Fruit fly (Drosophila melanogaster): ENCODE results near the gene scrib.

The scrib gene

DNA sequence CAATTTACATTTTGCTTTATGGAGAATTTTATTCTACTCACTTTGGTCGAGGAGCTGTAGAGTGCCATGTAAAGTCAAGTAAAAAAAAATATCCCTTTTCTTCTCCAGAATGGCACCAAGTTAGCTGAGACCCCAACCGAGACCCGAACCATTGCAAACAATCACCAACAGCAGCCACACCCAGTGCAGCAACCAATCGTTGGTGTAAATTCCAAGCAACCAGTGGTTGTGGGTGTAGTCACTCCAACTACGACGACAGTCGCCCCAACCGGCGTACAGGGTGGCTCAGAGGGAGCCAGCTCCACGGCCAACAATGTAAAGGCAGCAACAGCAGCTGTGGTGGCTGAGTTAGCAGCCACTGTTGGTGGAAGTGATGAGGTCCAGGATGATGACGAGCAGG lies 30.7 kb downstream of the scrib start:
- no peak for TF ChIP-seq noc (tag; optimal IDR thresholded peaks at IDR 0.05)

dm6 chr3R:26568137-26568727 lies 32.1 kb downstream of the scrib start:
- peak; percentile 50 for TF ChIP-seq noc (tag; optimal IDR thresholded peaks at IDR 0.05)

DNA sequence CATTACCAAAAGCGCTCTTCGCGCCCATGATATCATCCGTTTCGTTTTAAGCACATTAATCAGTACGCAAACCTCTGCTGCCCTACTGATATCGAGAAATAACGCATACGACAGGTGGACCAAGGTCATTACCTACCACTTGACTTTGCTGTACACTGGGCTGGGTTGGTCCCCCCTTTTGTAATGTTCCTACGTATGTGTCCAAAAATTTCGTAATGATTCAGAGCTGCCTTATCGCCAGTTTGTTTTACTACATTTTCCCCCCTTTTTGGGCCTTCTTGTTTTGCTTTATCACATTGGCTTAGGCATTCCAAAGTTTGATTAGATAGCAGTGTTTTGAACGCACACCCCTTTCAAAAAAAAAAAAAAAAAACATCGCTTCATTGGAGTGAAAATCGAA lies 34.3 kb downstream of the scrib start:
- TF ChIP-seq noc (tag; optimal IDR thresholded peaks at IDR 0.05) = no peak

dm6 chr3R:26588158-26588584 lies 52.0 kb downstream of the scrib start:
- TF ChIP-seq noc (tag; optimal IDR thresholded peaks at IDR 0.05) = no peak

dm6 chr3R:26593847-26594542 lies 57.8 kb downstream of the scrib start:
- TF ChIP-seq noc (tag; optimal IDR thresholded peaks at IDR 0.05) = no peak

- no peak for TF ChIP-seq noc (tag; optimal IDR thresholded peaks at IDR 0.05)
These were observed 70.3 kb downstream of the scrib start for dm6 chr3R:26606498-26606897.

dm6 chr3R:26615428-26615827 lies 79.3 kb downstream of the scrib start:
- TF ChIP-seq noc (tag; optimal IDR thresholded peaks at IDR 0.05) = no peak

dm6 chr3R:26618818-26619217 lies 82.7 kb downstream of the scrib start, which contains the start of gene TwdlM:
TSS of gene TwdlM (plus strand) at chr3R:26619118.
- TF ChIP-seq noc (tag; optimal IDR thresholded peaks at IDR 0.05) = no peak

DNA sequence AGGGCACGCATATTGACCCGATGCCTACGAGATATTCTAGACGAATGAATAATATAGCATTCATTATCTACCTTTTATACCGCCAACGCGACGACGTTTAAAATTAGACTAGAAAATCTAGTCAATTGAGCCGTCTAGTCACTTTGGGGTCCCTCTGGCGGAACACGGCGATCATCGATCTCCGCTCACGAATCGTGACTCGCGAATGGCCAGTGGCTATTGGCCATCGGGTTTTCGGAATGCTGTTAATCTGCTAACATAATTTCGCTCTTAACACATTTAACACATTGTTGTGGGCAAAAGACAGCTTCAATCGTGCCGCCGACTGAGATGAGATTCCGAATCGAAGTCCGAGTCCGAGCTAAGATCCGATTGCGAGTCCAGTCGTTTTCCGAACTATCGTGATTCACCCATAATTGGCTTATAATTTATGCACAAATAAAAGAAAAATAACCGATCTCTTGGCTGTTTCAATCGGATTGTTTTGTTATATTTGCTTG lies 85.2 kb downstream of the scrib start, which contains the start of gene TwdlP:
Gene TwdlP, minus strand, starts transcription at position 51 of the 500 bp plus-strand sequence.
- TF ChIP-seq noc (tag; optimal IDR thresholded peaks at IDR 0.05) = no peak

DNA sequence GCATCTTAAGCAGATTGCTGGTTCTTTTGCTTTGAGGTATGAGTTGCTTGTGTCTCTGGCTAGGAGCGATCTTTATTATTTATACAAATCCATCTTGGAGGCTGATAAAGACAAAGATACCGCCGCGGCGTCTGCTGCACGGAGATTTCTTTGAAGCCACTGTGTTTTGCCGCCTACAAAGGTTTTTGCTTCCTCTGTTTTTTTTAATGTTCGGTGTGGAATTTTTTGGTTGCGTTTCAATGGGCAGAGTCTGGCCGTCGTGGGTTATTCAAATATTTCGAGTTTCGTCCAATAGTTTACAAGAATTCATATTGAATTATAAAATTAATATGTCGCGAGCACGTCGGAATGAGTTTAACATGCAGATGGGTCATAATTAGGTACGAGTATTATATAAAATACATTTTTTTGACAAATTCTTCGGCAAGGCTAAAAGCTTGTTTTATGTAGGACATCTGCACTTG lies 87.4 kb downstream of the scrib start, which contains the start of gene TwdlB:
Gene TwdlB, minus strand, starts transcription at position 51 of the 464 bp plus-strand sequence.
- no peak for TF ChIP-seq noc (tag; optimal IDR thresholded peaks at IDR 0.05)

dm6 chr3R:26625552-26625951 lies 89.4 kb downstream of the scrib start, which contains the start of gene TwdlL:
TSS of gene TwdlL (minus strand) at chr3R:26625652.
- TF ChIP-seq noc (tag; optimal IDR thresholded peaks at IDR 0.05) = no peak

DNA sequence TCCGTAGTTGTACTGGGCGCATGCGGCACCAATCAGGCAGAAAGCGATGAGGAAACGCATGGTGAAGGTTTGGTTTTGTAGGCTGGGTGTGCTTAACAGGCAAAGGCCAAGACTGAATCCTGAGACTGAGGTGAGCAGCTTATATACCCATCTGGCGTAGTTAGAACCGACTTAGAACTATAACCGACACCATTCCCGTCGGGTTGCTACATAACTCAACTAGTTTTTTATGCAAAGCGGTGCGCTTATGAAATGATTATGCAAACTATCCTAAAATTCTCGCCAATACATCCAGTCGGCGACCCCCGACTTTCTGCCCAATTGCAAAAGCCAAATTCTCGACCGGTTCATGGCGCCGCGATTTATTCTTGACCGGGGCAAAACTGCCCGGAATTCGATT lies 90.5 kb downstream of the scrib start, which contains the start of gene TwdlO:
Gene TwdlO, minus strand, starts transcription at position 101 of the 400 bp plus-strand sequence.
- TF ChIP-seq noc (tag; optimal IDR thresholded peaks at IDR 0.05) = no peak

- TF ChIP-seq noc (tag; optimal IDR thresholded peaks at IDR 0.05) = no peak
These were observed 92.5 kb downstream of the scrib start, which contains the start of gene TwdlK for dm6 chr3R:26628624-26629023. TSS of gene TwdlK (minus strand) at chr3R:26628724.

DNA sequence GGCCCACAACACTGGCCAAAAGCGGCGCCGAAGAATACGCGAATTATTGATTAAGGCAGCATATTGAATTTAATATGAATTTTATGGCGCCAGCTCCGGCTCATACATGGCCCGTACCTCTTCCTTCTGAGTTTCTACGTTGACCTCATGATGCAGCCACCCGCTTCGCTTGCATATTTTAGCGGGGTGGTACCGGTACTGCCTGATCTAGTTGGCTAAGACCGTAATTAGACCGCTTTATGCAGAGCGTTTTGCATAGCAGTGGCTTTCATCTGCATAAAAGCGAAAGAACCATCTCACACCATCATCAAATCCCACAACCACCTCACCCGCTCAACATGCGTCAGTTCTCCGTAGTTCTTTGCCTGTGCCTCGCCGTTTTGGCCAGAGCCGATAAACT lies 93.5 kb downstream of the scrib start, which contains the start of gene TwdlJ:
Gene TwdlJ, plus strand, starts transcription at position 301 of the 400 bp plus-strand sequence.
- no peak for TF ChIP-seq noc (tag; optimal IDR thresholded peaks at IDR 0.05)

DNA sequence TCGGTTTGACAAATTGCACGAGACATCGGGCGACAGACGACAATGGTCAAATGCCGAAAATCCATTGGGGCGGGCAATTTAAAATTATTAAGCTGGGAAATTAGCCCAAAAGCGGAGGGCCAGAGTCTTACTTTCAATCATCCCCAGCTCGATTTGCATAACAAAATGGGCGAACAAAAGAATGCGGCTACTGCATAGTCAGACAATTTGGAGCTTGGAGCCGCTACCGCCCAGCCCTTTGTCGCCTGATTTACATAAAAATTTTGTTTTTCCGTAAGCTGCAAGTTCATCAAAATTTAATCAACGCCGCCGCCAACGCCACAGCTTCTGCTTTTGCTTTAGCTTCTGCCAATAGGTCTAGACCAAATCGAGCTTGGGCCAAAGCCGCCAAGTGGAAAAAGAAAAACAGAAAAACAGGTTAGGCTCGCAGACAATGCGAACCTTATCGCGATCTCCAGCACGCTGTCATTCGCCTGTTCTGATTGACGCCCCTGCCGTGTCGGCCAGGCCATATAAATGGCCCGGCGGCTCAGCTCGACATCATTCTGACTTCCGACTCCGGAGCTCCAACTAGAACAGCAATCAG lies 95.3 kb downstream of the scrib start, which contains the start of gene TwdlN:
Gene TwdlN, plus strand, starts transcription at position 536 of the 586 bp plus-strand sequence.
- TF ChIP-seq noc (tag; optimal IDR thresholded peaks at IDR 0.05) = no peak

DNA sequence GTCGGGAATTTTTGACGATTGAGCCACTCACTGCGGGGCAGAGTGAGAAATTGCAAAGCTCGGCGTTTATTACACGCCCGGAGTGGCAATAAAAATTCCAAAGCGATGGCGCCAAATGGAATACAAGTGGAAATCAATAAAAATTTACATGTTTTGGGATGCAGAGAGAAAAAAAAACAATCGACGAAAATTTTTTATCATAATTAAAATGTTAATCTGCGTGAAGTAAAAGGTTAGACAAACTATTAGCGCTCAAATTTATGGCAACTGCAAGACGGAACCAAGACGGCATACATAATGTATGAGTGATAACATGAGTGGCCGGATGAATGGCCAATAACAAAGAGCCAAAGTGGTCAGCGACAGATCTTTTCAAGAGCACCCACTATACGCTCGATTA lies 96.9 kb downstream of the scrib start:
- TF ChIP-seq noc (tag; optimal IDR thresholded peaks at IDR 0.05) = no peak
